Fruit fly (Drosophila melanogaster) whole organism, embryonic: Measurements from ENCODE around the gene trbd.
A peak's percentile ranks its signal among the peaks of the same experiment; 100 is the strongest.

ENCODE experiments used
- Awh ChIP-seq: fragments of 200-800 bp; sonication (Bioruptor generic); IDR thresholded peaks from 2 replicates; pipeline ENCODE4, ENCODE4 v1.3.6; 2022; ENCODE audit warnings: missing biosample characterization, missing genetic modification characterization
- CG10979 ChIP-seq: fragments of 200-800 bp; sonication (Bioruptor generic); optimal IDR thresholded peaks from 2 replicates; lab custom pipeline; 2018; ENCODE audit warnings: missing biosample characterization, mild to moderate bottlenecking, missing genetic modification characterization, moderate library complexity
- CG1233 ChIP-seq: fragments of 200-800 bp; sonication (Bioruptor generic); optimal IDR thresholded peaks from 4 replicates; lab custom pipeline; 2018; ENCODE audit warnings: missing biosample characterization, mild to moderate bottlenecking, missing genetic modification characterization
- CG12391 ChIP-seq: fragments of 200-800 bp; sonication (Bioruptor generic); optimal IDR thresholded peaks from 3 replicates; lab custom pipeline; 2018; ENCODE audit warnings: missing biosample characterization, mild to moderate bottlenecking, missing genetic modification characterization, moderate library complexity
- CG13287 ChIP-seq: fragments of 200-800 bp; sonication (Bioruptor generic); IDR thresholded peaks from 2 replicates; pipeline ENCODE4 v1.3.6; 2022; ENCODE audit warnings: missing biosample characterization, missing genetic modification characterization; ENCODE audit not compliant: partially characterized antibody
- CG13296 ChIP-seq: fragments of 200-800 bp; sonication (Bioruptor generic); optimal IDR thresholded peaks from 3 replicates; lab custom pipeline; 2018; ENCODE audit warnings: missing biosample characterization, mild to moderate bottlenecking, missing genetic modification characterization
- CG13424 ChIP-seq: fragments of 200-800 bp; sonication (Bioruptor generic); optimal IDR thresholded peaks from 2 replicates; lab custom pipeline; 2019; ENCODE audit warnings: missing biosample characterization, mild to moderate bottlenecking, missing genetic modification characterization, moderate library complexity
- CG14667 ChIP-seq: fragments of 200-800 bp; sonication (Bioruptor generic); IDR thresholded peaks from 2 replicates; pipeline ENCODE4 v1.3.6; 2022; ENCODE audit warnings: missing biosample characterization, missing genetic modification characterization
- CG1602 ChIP-seq: fragments of 200-800 bp; sonication (Bioruptor generic); optimal IDR thresholded peaks from 3 replicates; lab custom pipeline; 2016; ENCODE audit warnings: missing biosample characterization, missing genetic modification characterization
- CG16813 ChIP-seq: fragments of 200-800 bp; sonication (Bioruptor generic); IDR thresholded peaks from 3 replicates; pipeline ENCODE4 v1.3.6; 2022; ENCODE audit warnings: missing biosample characterization, missing genetic modification characterization; ENCODE audit not compliant: partially characterized antibody
- CG17328 ChIP-seq: fragments of 200-800 bp; sonication (Bioruptor generic); IDR thresholded peaks from 2 replicates; pipeline ENCODE4 v1.3.6; 2022; ENCODE audit warnings: missing biosample characterization, missing genetic modification characterization
- CG17385 ChIP-seq: fragments of 200-800 bp; sonication (Bioruptor generic); optimal IDR thresholded peaks from 3 replicates; lab custom pipeline; 2018; ENCODE audit warnings: missing biosample characterization, mild to moderate bottlenecking, missing genetic modification characterization
- CG2116 ChIP-seq: fragments of 200-800 bp; sonication (Bioruptor generic); optimal IDR thresholded peaks from 3 replicates; lab custom pipeline; 2018; ENCODE audit warnings: missing biosample characterization, mild to moderate bottlenecking, missing genetic modification characterization
- CG2875 ChIP-seq: fragments of 200-800 bp; sonication (Bioruptor generic); optimal IDR thresholded peaks from 2 replicates; lab custom pipeline; 2017; ENCODE audit warnings: missing biosample characterization, mild to moderate bottlenecking, missing genetic modification characterization, missing genetic modification reagents
- CG3281 ChIP-seq: fragments of 200-800 bp; sonication (Bioruptor generic); optimal IDR thresholded peaks from 3 replicates; lab custom pipeline; 2017; ENCODE audit warnings: missing biosample characterization, mild to moderate bottlenecking, missing genetic modification characterization
- CG3995 ChIP-seq: fragments of 200-800 bp; sonication (Bioruptor generic); optimal IDR thresholded peaks from 3 replicates; lab custom pipeline; 2016; ENCODE audit warnings: missing biosample characterization, missing genetic modification characterization
- CG7987 ChIP-seq: fragments of 200-800 bp; sonication (Bioruptor generic); optimal IDR thresholded peaks from 2 replicates; lab custom pipeline; 2018; ENCODE audit warnings: missing biosample characterization, mild to moderate bottlenecking, missing genetic modification characterization, moderate library complexity
- CG8359 ChIP-seq: fragments of 200-800 bp; sonication (Bioruptor generic); optimal IDR thresholded peaks from 2 replicates; lab custom pipeline; 2017; ENCODE audit warnings: missing biosample characterization, mild to moderate bottlenecking, missing genetic modification characterization, borderline replicate concordance
- Chrac-16 ChIP-seq: fragments of 200-800 bp; sonication (Bioruptor generic); optimal IDR thresholded peaks from 3 replicates; lab custom pipeline; 2016; ENCODE audit warnings: missing biosample characterization, missing genetic modification characterization
- D ChIP-seq, 2 experiments: fragments of 200-800 bp in 1 of 2; fragments of >200 bp in 1 of 2; sonication (Bioruptor generic) in 1 of 2; optimal IDR thresholded peaks; 2 replicates in 1 of 2; 3 replicates in 1 of 2; lab custom pipeline; 2017; ENCODE audit warnings: mild to moderate bottlenecking in 1 of 2, missing biosample characterization in 1 of 2, missing genetic modification characterization in 1 of 2, missing genetic modification reagents in 1 of 2
- Dbx ChIP-seq: fragments of 200-800 bp; sonication (Bioruptor generic); IDR thresholded peaks from 3 replicates; pipeline ENCODE4 v1.3.6; 2022; ENCODE audit warnings: missing biosample characterization, missing genetic modification characterization
- E2f2 ChIP-seq: fragments of 200-800 bp; sonication (Bioruptor generic); IDR thresholded peaks from 2 replicates; pipeline ENCODE4 v1.3.6; 2022; ENCODE audit warnings: missing biosample characterization, missing genetic modification characterization
- Hsf ChIP-seq: fragments of 200-800 bp; sonication (Bioruptor generic); optimal IDR thresholded peaks from 3 replicates; lab custom pipeline; 2016; ENCODE audit warnings: missing biosample characterization, missing genetic modification characterization
- Max ChIP-seq: fragments of 200-800 bp; sonication (Bioruptor generic); optimal IDR thresholded peaks from 2 replicates; lab custom pipeline; 2016; ENCODE audit warnings: missing biosample characterization, mild to moderate bottlenecking, missing genetic modification characterization
- Med ChIP-seq: fragments of 200-800 bp; sonication (Bioruptor generic); peaks from one replicate; lab custom pipeline; 2016; ENCODE audit warnings: missing biosample characterization, missing genetic modification characterization, mild to moderate bottlenecking, inconsistent platforms, moderate library complexity
- Pdp1 ChIP-seq, 2 experiments: fragments of 200-800 bp; sonication (Bioruptor generic); optimal IDR thresholded peaks; 3 replicates each; lab custom pipeline; 2016; ENCODE audit warnings: missing biosample characterization in 2 of 2, missing genetic modification characterization in 2 of 2, mild to moderate bottlenecking in 1 of 2, moderate library complexity in 1 of 2
- Rfx ChIP-seq: fragments of 200-800 bp; sonication (Bioruptor generic); IDR thresholded peaks from 2 replicates; pipeline ENCODE4 v1.3.6; 2022; ENCODE audit warnings: missing biosample characterization, missing genetic modification characterization
- Scr ChIP-seq: fragments of 200-800 bp; sonication (Bioruptor generic); IDR thresholded peaks from 2 replicates; pipeline ENCODE4 v1.3.6; 2022; ENCODE audit warnings: missing biosample characterization, missing genetic modification characterization; ENCODE audit not compliant: partially characterized antibody
- Sry-δ ChIP-seq: fragments of 200-800 bp; sonication (Bioruptor generic); optimal IDR thresholded peaks from 2 replicates; lab custom pipeline; 2016; ENCODE audit warnings: missing biosample characterization, missing genetic modification characterization
- az2 ChIP-seq: fragments of 200-800 bp; sonication (Bioruptor generic); optimal IDR thresholded peaks from 3 replicates; lab custom pipeline; 2016; ENCODE audit warnings: missing biosample characterization, missing genetic modification characterization
- chm ChIP-seq: fragments of 200-800 bp; sonication (Bioruptor generic); IDR thresholded peaks from 2 replicates; pipeline ENCODE4 v1.3.6; 2022; ENCODE audit warnings: missing biosample characterization, missing genetic modification characterization
- dmrt11E ChIP-seq: fragments of 200-800 bp; sonication (Bioruptor generic); optimal IDR thresholded peaks from 3 replicates; lab custom pipeline; 2018; ENCODE audit warnings: missing biosample characterization, mild to moderate bottlenecking, missing genetic modification characterization, moderate library complexity
- dmrt99B ChIP-seq: fragments of 200-800 bp; sonication (Bioruptor generic); optimal IDR thresholded peaks from 2 replicates; lab custom pipeline; 2018; ENCODE audit warnings: missing biosample characterization, mild to moderate bottlenecking, missing genetic modification characterization, moderate library complexity
- dysf ChIP-seq: fragments of 200-800 bp; sonication (Bioruptor generic); IDR thresholded peaks from 3 replicates; pipeline ENCODE4 v1.3.6; 2022; ENCODE audit warnings: missing biosample characterization, missing genetic modification characterization
- knrl ChIP-seq: fragments of 200-800 bp; sonication (Bioruptor generic); IDR thresholded peaks from 3 replicates; pipeline ENCODE4 v1.3.6; 2022; ENCODE audit warnings: missing biosample characterization, missing genetic modification characterization; ENCODE audit not compliant: partially characterized antibody
- lbe ChIP-seq: fragments of 200-800 bp; sonication (Bioruptor generic); optimal IDR thresholded peaks from 2 replicates; lab custom pipeline; 2016; ENCODE audit warnings: missing biosample characterization, mild to moderate bottlenecking, missing genetic modification characterization
- mld ChIP-seq: fragments of 200-800 bp; sonication (Bioruptor generic); IDR thresholded peaks from 3 replicates; pipeline ENCODE4 v1.3.6; 2022; ENCODE audit warnings: missing biosample characterization, missing genetic modification characterization; ENCODE audit not compliant: partially characterized antibody
- nerfin-2 ChIP-seq: fragments of 200-800 bp; sonication (Bioruptor generic); IDR thresholded peaks from 2 replicates; pipeline ENCODE4 v1.3.6; 2022; ENCODE audit warnings: missing biosample characterization, missing genetic modification characterization; ENCODE audit not compliant: partially characterized antibody
- nmo ChIP-seq: fragments of 200-800 bp; sonication (Bioruptor generic); optimal IDR thresholded peaks from 2 replicates; lab custom pipeline; 2018; ENCODE audit warnings: missing biosample characterization, mild to moderate bottlenecking, missing genetic modification characterization, moderate library complexity
- pan ChIP-seq, 4 experiments: fragments of >200 bp in 3 of 4; fragments of 200-800 bp in 1 of 4; sonication (Bioruptor generic) in 1 of 4; optimal IDR thresholded peaks in 3 of 4; IDR thresholded peaks in 1 of 4; 2 replicates each; pipeline versions ENCODE4 v1.3.6 to Lab custom; 2017 to 2022; ENCODE audit warnings: missing biosample characterization in 2 of 4, missing genetic modification characterization in 2 of 4, mixed read lengths in 1 of 4
- prd ChIP-seq, 3 experiments: fragments of >200 bp in 2 of 3; fragments of 200-800 bp in 1 of 3; sonication (Bioruptor generic) in 1 of 3; optimal IDR thresholded peaks in 2 of 3; IDR thresholded peaks in 1 of 3; 2 replicates in 2 of 3; 3 replicates in 1 of 3; pipeline versions ENCODE4 v1.3.6 to Lab custom; 2017 to 2022; ENCODE audit warnings: missing biosample characterization in 1 of 3, missing genetic modification characterization in 1 of 3
- pum ChIP-seq: fragments of 200-800 bp; sonication (Bioruptor generic); optimal IDR thresholded peaks from 2 replicates; lab custom pipeline; 2016; ENCODE audit warnings: missing biosample characterization, missing genetic modification characterization
- schlank ChIP-seq: fragments of 200-800 bp; sonication (Bioruptor generic); optimal IDR thresholded peaks from 2 replicates; lab custom pipeline; 2018; ENCODE audit warnings: missing biosample characterization, mild to moderate bottlenecking, missing genetic modification characterization
- sens ChIP-seq: fragments of 200-800 bp; sonication (Bioruptor generic); peaks from one replicate; lab custom pipeline; 2016; ENCODE audit warnings: missing biosample characterization, missing genetic modification characterization

trbd gene

DNA sequence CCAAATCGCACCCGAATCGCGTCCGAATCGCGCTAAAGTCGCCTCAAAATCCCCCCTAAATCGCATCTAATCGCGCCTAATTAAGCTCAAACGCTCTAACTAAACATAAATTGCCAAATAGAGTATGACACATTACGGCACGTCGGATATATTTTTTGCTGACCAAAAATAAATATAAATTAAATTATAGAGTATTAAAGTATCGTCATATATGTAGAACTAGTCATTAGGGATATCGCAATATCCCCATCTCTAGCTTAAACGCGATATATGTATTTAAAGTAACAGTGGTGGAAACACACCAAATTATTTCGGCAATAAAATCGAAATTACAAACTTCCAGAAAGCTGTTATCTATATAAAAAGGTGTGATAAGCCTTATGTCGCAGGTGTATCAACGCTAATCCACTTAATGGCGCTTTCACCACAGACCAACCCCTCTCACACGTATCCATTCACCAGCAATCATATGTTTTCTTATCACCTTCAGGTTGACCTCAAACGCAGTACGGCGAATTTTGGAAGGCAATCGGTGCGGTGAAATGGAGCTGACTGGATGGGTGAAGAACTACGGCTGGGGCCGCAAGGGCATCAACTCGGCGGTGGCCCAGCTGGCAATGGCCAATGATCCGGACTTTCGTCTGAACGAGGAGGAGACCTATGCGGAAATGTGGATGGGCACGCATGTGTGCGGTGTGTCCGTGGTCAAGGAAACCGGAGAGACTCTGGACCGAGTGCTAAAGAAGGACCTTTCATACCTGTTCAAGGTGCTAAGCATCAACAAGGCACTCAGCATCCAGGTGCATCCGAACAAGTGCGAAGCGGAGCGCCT is 48.7 kb upstream of the trbd start, which contains the start of gene Mpi (continued):
- TF ChIP-seq CG1602 (peak; percentile 1), CG10979 (tag; lab: Kevin White, UChicago) (peak; percentile 44), dmrt99B (tag; lab: Kevin White, UChicago) (no peak), CG8359 (GFP tag; lab: Kevin White, UChicago) (peak; percentile 100), pum (GFP tag; lab: Kevin White, UChicago) (no peak), Hsf (GFP tag; lab: Kevin White, UChicago) (peak; percentile 13), CG17385 (peak; percentile 40), CG13287 (GFP tag; lab: Robert Waterston, UW) (peak; percentile 69), Awh (GFP tag; lab: Robert Waterston, UW) (no peak), E2f2 (peak; percentile 46; the same call in 1 of the 2 replicates), chm (GFP tag; lab: Robert Waterston, UW) (0 out of 2 replicates have a peak, but pooled peaks have one; percentile 14), CG3995 (GFP tag; lab: Kevin White, UChicago) (peak; percentile 82), CG16813 (GFP tag; lab: Robert Waterston, UW) (peak; percentile 52; the same call in 1 of the 3 replicates), prd (optimal IDR thresholded peaks at IDR 0.05; lab: Kevin White, UChicago) (no peak), prd (GFP tag; IDR thresholded peaks at IDR 0.05; lab: Robert Waterston, UW) (0 out of 3 replicates have a peak, but pooled peaks have one; percentile 15), CG2116 (GFP tag; lab: Kevin White, UChicago) (peak; percentile 66), nmo (GFP tag; lab: Kevin White, UChicago) (peak; percentile 49), CG7987 (GFP tag; lab: Kevin White, UChicago) (peak; percentile 22), Sry-δ (peak; percentile 77), pan (optimal IDR thresholded peaks at IDR 0.05; lab: Kevin White, UChicago) (no peak), pan (GFP tag; optimal IDR thresholded peaks at IDR 0.05 in 1 of 2, IDR thresholded peaks at IDR 0.05 in 1 of 2) (peak in 1 of 2 experiments; percentile 28), CG13296 (GFP tag; lab: Kevin White, UChicago) (peak; percentile 29), lbe (GFP tag; lab: Kevin White, UChicago) (peak; percentile 51), Chrac-16 (GFP tag; lab: Kevin White, UChicago) (peak; percentile 21), CG14667 (no peak), CG1233 (peak; percentile 18), az2 (GFP tag; lab: Kevin White, UChicago) (peak; percentile 37), nerfin-2 (GFP tag; lab: Robert Waterston, UW) (peak; percentile 31; the same call in 1 of the 2 replicates), knrl (GFP tag; lab: Robert Waterston, UW) (peak; percentile 49; the same call in 2 of the 3 replicates), mld (GFP tag; lab: Robert Waterston, UW) (no peak), CG13424 (tag; lab: Kevin White, UChicago) (peak; percentile 49), CG2875 (peak; percentile 14), sens (peak; percentile 81), dmrt11E (peak; percentile 49), Pdp1 (GFP tag; optimal IDR thresholded peaks at IDR 0.05; lab: Kevin White, UChicago) (peak in 1 of 2 experiments; percentile 33), D (optimal IDR thresholded peaks at IDR 0.05; lab: Kevin White, UChicago) (peak; percentile 21), D (GFP tag; optimal IDR thresholded peaks at IDR 0.05; lab: Kevin White, UChicago) (no peak), Scr (GFP tag; lab: Robert Waterston, UW) (peak; percentile 66), Rfx (GFP tag; lab: Robert Waterston, UW) (peak; percentile 43), CG12391 (tag; lab: Kevin White, UChicago) (peak; percentile 50), CG3281 (GFP tag; lab: Kevin White, UChicago) (peak; percentile 33), Dbx (GFP tag; lab: Robert Waterston, UW) (0 out of 3 replicates have a peak, but pooled peaks have one; percentile 3), Max (GFP tag; lab: Kevin White, UChicago) (peak; percentile 70), CG17328 (GFP tag; lab: Robert Waterston, UW) (0 out of 2 replicates have a peak, but pooled peaks have one; percentile 12), Med (GFP tag; lab: Kevin White, UChicago) (peak; percentile 75), schlank (tag; lab: Kevin White, UChicago) (no peak), dysf (GFP tag; lab: Robert Waterston, UW) (peak; percentile 17; the same call in 1 of the 3 replicates)
